Fruit fly (Drosophila melanogaster) whole organism, prepupa: Measurements from ENCODE around the gene Vps16A.

Experiments
- CG11902 ChIP-seq: fragments of 200-800 bp; sonication (Bioruptor generic); optimal IDR thresholded peaks from 3 replicates; lab custom pipeline; 2016; ENCODE audit warnings: missing biosample characterization, missing genetic modification characterization
- CG6854 ChIP-seq: fragments of 200-800 bp; sonication (Bioruptor generic); optimal IDR thresholded peaks from 2 replicates; lab custom pipeline; 2017; ENCODE audit warnings: missing biosample characterization, mild to moderate bottlenecking, missing genetic modification characterization
- CG7368 ChIP-seq: fragments of 200-800 bp; sonication (Bioruptor generic); optimal IDR thresholded peaks from 3 replicates; lab custom pipeline; 2016; ENCODE audit warnings: missing biosample characterization, missing genetic modification characterization
- CG8319 ChIP-seq: fragments of 200-800 bp; sonication (Bioruptor generic); optimal IDR thresholded peaks from 3 replicates; lab custom pipeline; 2016; ENCODE audit warnings: missing biosample characterization, missing genetic modification characterization
- Hr38 ChIP-seq: sonication (Bioruptor generic); optimal IDR thresholded peaks from 2 replicates; lab custom pipeline; 2016; ENCODE audit warnings: missing biosample characterization, missing genetic modification characterization
- Sox102F ChIP-seq: fragments of 200-800 bp; sonication (Bioruptor generic); optimal IDR thresholded peaks from 2 replicates; lab custom pipeline; 2016; ENCODE audit warnings: missing biosample characterization, mild to moderate bottlenecking, missing genetic modification characterization
- esn ChIP-seq: fragments of 200-800 bp; sonication (Bioruptor generic); optimal IDR thresholded peaks from 2 replicates; lab custom pipeline; 2016; ENCODE audit warnings: missing biosample characterization, mild to moderate bottlenecking, missing genetic modification characterization, moderate library complexity
- spab ChIP-seq: fragments of 200-800 bp; sonication (Bioruptor generic); optimal IDR thresholded peaks from 2 replicates; lab custom pipeline; 2017; ENCODE audit warnings: missing biosample characterization, mild to moderate bottlenecking, missing genetic modification characterization, missing genetic modification reagents
- ss ChIP-seq, 2 experiments: fragments of 200-800 bp; sonication (Bioruptor generic); optimal IDR thresholded peaks; 2 replicates in 1 of 2; 3 replicates in 1 of 2; lab custom pipeline; 2017 to 2018; ENCODE audit warnings: mild to moderate bottlenecking in 2 of 2, missing biosample characterization in 2 of 2, missing genetic modification characterization in 2 of 2, moderate library complexity in 1 of 2
- svp ChIP-seq: fragments of 200-800 bp; sonication (Bioruptor generic); peaks from one replicate; lab custom pipeline; 2016; ENCODE audit warnings: missing biosample characterization, missing genetic modification characterization
- topi ChIP-seq: fragments of 200-800 bp; sonication (Bioruptor generic); optimal IDR thresholded peaks from 3 replicates; lab custom pipeline; 2016; ENCODE audit warnings: missing biosample characterization, missing genetic modification characterization
- vri ChIP-seq: fragments of 200-800 bp; sonication (Bioruptor generic); optimal IDR thresholded peaks from 3 replicates; lab custom pipeline; 2016; ENCODE audit warnings: missing biosample characterization, mild to moderate bottlenecking, missing genetic modification characterization

- TF ChIP-seq ss (GFP tag; optimal IDR thresholded peaks at IDR 0.05; lab: Kevin White, UChicago) = no peak
- TF ChIP-seq CG6854 (GFP tag; lab: Kevin White, UChicago) = no peak
- TF ChIP-seq esn (GFP tag; lab: Kevin White, UChicago) = no peak
- no peak for TF ChIP-seq vri (GFP tag; lab: Kevin White, UChicago)
- TF ChIP-seq CG8319 = no peak
- TF ChIP-seq topi (GFP tag; lab: Kevin White, UChicago) = no peak
- no peak for TF ChIP-seq CG7368
- no peak for TF ChIP-seq CG11902
- TF ChIP-seq Hr38 (GFP tag; lab: Kevin White, UChicago) = no peak
- no peak for TF ChIP-seq svp (GFP tag; lab: Kevin White, UChicago)
- TF ChIP-seq spab (GFP tag; lab: Kevin White, UChicago) = no peak
- no peak for TF ChIP-seq Sox102F (GFP tag; lab: Kevin White, UChicago)
Observed at dm6 chr3R:9257616-9258015, 9.2 kb upstream of the Vps16A start, which contains the start of gene CG16736.
